Worm (Caenorhabditis elegans) whole organism, L3 larva: ENCODE data around the gene M88.4.

ENCODE experiments used
- R02D3.7 ChIP-seq: fragments of 150-350 bp; optimal IDR thresholded peaks from 2 replicates; lab custom pipeline; 2014; ENCODE audit warnings: missing biosample characterization, missing genetic modification characterization
- ZK546.5 ChIP-seq: sonication (generic microtip); optimal IDR thresholded peaks from 2 replicates; lab custom pipeline; 2017; ENCODE audit warnings: missing biosample characterization, missing genetic modification characterization
- aly-2 ChIP-seq: fragments of 150-350 bp; optimal IDR thresholded peaks from 2 replicates; lab custom pipeline; 2014; ENCODE audit warnings: missing biosample characterization, missing genetic modification characterization
- ama-1 ChIP-seq: fragments of 150-350 bp; optimal IDR thresholded peaks from 2 replicates; lab custom pipeline; 2018
- ceh-16 ChIP-seq: sonication (generic microtip); optimal IDR thresholded peaks from 2 replicates; lab custom pipeline; 2017; ENCODE audit warnings: missing biosample characterization, missing genetic modification characterization
- ceh-28 ChIP-seq: fragments of 150-350 bp; optimal IDR thresholded peaks from 2 replicates; lab custom pipeline; 2014; ENCODE audit warnings: missing biosample characterization, missing genetic modification reagents, missing genetic modification characterization
- ceh-82 ChIP-seq: fragments of 150-350 bp; optimal IDR thresholded peaks from 2 replicates; lab custom pipeline; 2014; ENCODE audit warnings: missing biosample characterization, missing genetic modification characterization
- ceh-9 ChIP-seq: sonication (generic microtip); optimal IDR thresholded peaks from 2 replicates; lab custom pipeline; 2018; ENCODE audit warnings: missing biosample characterization, missing genetic modification characterization
- daf-12 ChIP-seq: fragments of 150-350 bp; optimal IDR thresholded peaks from 2 replicates; lab custom pipeline; 2014; ENCODE audit warnings: missing biosample characterization, missing genetic modification reagents, missing genetic modification characterization
- egl-27 ChIP-seq: sonication (generic microtip); optimal IDR thresholded peaks from 4 replicates; lab custom pipeline; 2017; ENCODE audit warnings: missing biosample characterization, missing genetic modification reagents, missing genetic modification characterization
- egl-5 ChIP-seq: fragments of 150-350 bp; optimal IDR thresholded peaks from 2 replicates; lab custom pipeline; 2017; ENCODE audit warnings: missing biosample characterization, missing genetic modification reagents, missing genetic modification characterization, inconsistent platforms
- elt-1 ChIP-seq: fragments of 150-350 bp; optimal IDR thresholded peaks from 2 replicates; lab custom pipeline; 2014; ENCODE audit warnings: missing biosample characterization, missing genetic modification characterization
- elt-2 ChIP-seq: sonication (generic microtip); optimal IDR thresholded peaks from 2 replicates; lab custom pipeline; 2016; ENCODE audit warnings: missing genetic modification reagents, mild to moderate bottlenecking, missing genetic modification characterization, missing compliant biosample characterization
- elt-3 ChIP-seq, 3 experiments: fragments of 150-350 bp in 1 of 3; sonication (generic microtip) in 2 of 3; optimal IDR thresholded peaks; 2 replicates in 2 of 3; 4 replicates in 1 of 3; lab custom pipeline; 2014 to 2017; ENCODE audit warnings: missing biosample characterization in 3 of 3, missing genetic modification characterization in 3 of 3
- eor-1 ChIP-seq, 2 experiments: fragments of 150-350 bp; optimal IDR thresholded peaks; 2 replicates each; lab custom pipeline; 2014 to 2018; ENCODE audit warnings: missing biosample characterization in 2 of 2, missing genetic modification characterization in 2 of 2
- fkh-10 ChIP-seq: sonication (generic microtip); optimal IDR thresholded peaks from 2 replicates; lab custom pipeline; 2017; ENCODE audit warnings: missing biosample characterization, missing genetic modification reagents, missing genetic modification characterization
- fkh-2 ChIP-seq: fragments of 150-350 bp; optimal IDR thresholded peaks from 2 replicates; lab custom pipeline; 2014; ENCODE audit warnings: missing biosample characterization, missing genetic modification reagents, missing genetic modification characterization
- fos-1 ChIP-seq: fragments of 150-350 bp; optimal IDR thresholded peaks from 2 replicates; lab custom pipeline; 2014; ENCODE audit warnings: missing biosample characterization, missing genetic modification characterization
- hmg-11 ChIP-seq: sonication (generic microtip); optimal IDR thresholded peaks from 2 replicates; lab custom pipeline; 2016; ENCODE audit warnings: missing genetic modification characterization, missing compliant biosample characterization
- jun-1 ChIP-seq: fragments of 150-350 bp; optimal IDR thresholded peaks from 2 replicates; lab custom pipeline; 2014; ENCODE audit warnings: missing biosample characterization, missing genetic modification reagents, missing genetic modification characterization
- lin-15B ChIP-seq: fragments of 150-350 bp; optimal IDR thresholded peaks from 2 replicates; lab custom pipeline; 2014; ENCODE audit warnings: missing biosample characterization, missing genetic modification characterization
- lin-39 ChIP-seq: fragments of 150-350 bp; optimal IDR thresholded peaks from 2 replicates; lab custom pipeline; 2018; ENCODE audit warnings: missing biosample characterization, missing genetic modification reagents, missing genetic modification characterization
- lsy-12 ChIP-seq: sonication (generic microtip); optimal IDR thresholded peaks from 2 replicates; lab custom pipeline; 2016; ENCODE audit warnings: mild to moderate bottlenecking, missing genetic modification characterization, missing compliant biosample characterization
- mdl-1 ChIP-seq: fragments of 150-350 bp; optimal IDR thresholded peaks from 2 replicates; lab custom pipeline; 2014; ENCODE audit warnings: missing biosample characterization, missing genetic modification characterization
- mml-1 ChIP-seq: fragments of 150-350 bp; sonication (generic microtip); optimal IDR thresholded peaks from 3 replicates; lab custom pipeline; 2014; ENCODE audit warnings: missing biosample characterization, missing genetic modification characterization
- nfya-1 ChIP-seq: sonication (generic microtip); optimal IDR thresholded peaks from 2 replicates; lab custom pipeline; 2017; ENCODE audit warnings: missing genetic modification characterization, mild to moderate bottlenecking, missing compliant biosample characterization, antibody characterized with exemption, moderate library complexity; ENCODE audit not compliant: insufficient read depth
- nhr-11 ChIP-seq: fragments of 150-350 bp; optimal IDR thresholded peaks from 2 replicates; lab custom pipeline; 2014; ENCODE audit warnings: missing biosample characterization, missing genetic modification characterization
- nhr-12 ChIP-seq: fragments of 150-350 bp; optimal IDR thresholded peaks from 2 replicates; lab custom pipeline; 2014; ENCODE audit warnings: missing biosample characterization, missing genetic modification characterization
- nhr-23 ChIP-seq: fragments of 150-350 bp; optimal IDR thresholded peaks from 2 replicates; lab custom pipeline; 2014; ENCODE audit warnings: missing biosample characterization, missing genetic modification reagents, missing genetic modification characterization
- nhr-237 ChIP-seq: fragments of 150-350 bp; optimal IDR thresholded peaks from 2 replicates; lab custom pipeline; 2014; ENCODE audit warnings: missing biosample characterization, missing genetic modification characterization
- nhr-25 ChIP-seq: sonication (generic microtip); optimal IDR thresholded peaks from 2 replicates; lab custom pipeline; 2017; ENCODE audit warnings: missing biosample characterization, missing genetic modification characterization
- nhr-28 ChIP-seq: fragments of 150-350 bp; optimal IDR thresholded peaks from 2 replicates; lab custom pipeline; 2014; ENCODE audit warnings: missing biosample characterization, missing genetic modification characterization
- nhr-43 ChIP-seq: sonication (generic microtip); optimal IDR thresholded peaks from 2 replicates; lab custom pipeline; 2016; ENCODE audit warnings: mild to moderate bottlenecking, missing genetic modification characterization, missing compliant biosample characterization; ENCODE audit not compliant: poor library complexity, severe bottlenecking
- nhr-67 ChIP-seq: fragments of 150-350 bp; optimal IDR thresholded peaks from 2 replicates; lab custom pipeline; 2014; ENCODE audit warnings: missing biosample characterization, missing genetic modification characterization
- nhr-76 ChIP-seq: fragments of 150-350 bp; sonication (generic microtip); optimal IDR thresholded peaks from 5 replicates; lab custom pipeline; 2014; ENCODE audit warnings: missing biosample characterization, missing genetic modification characterization
- nhr-77 ChIP-seq: fragments of 150-350 bp; optimal IDR thresholded peaks from 2 replicates; lab custom pipeline; 2014; ENCODE audit warnings: missing biosample characterization, missing genetic modification characterization
- pha-4 ChIP-seq: fragments of 150-350 bp; optimal IDR thresholded peaks from 2 replicates; lab custom pipeline; 2014; ENCODE audit warnings: missing biosample characterization, missing genetic modification reagents, missing genetic modification characterization
- pqm-1 ChIP-seq: fragments of 150-350 bp; optimal IDR thresholded peaks from 2 replicates; lab custom pipeline; 2017; ENCODE audit warnings: missing biosample characterization, missing genetic modification characterization, inconsistent platforms
- sea-2 ChIP-seq: fragments of 150-350 bp; sonication (generic microtip); optimal IDR thresholded peaks from 4 replicates; lab custom pipeline; 2014; ENCODE audit warnings: missing biosample characterization, missing genetic modification reagents, missing genetic modification characterization
- skn-1 ChIP-seq: fragments of 150-350 bp; optimal IDR thresholded peaks from 2 replicates; lab custom pipeline; 2014; ENCODE audit warnings: missing biosample characterization, missing genetic modification characterization
- snpc-4 ChIP-seq: fragments of 150-350 bp; optimal IDR thresholded peaks from 2 replicates; lab custom pipeline; 2014; ENCODE audit warnings: missing biosample characterization, missing genetic modification characterization
- tbx-2 ChIP-seq: sonication (generic microtip); optimal IDR thresholded peaks from 2 replicates; lab custom pipeline; 2016; ENCODE audit warnings: mild to moderate bottlenecking, missing genetic modification characterization, missing compliant biosample characterization
- unc-39 ChIP-seq: sonication (generic microtip); optimal IDR thresholded peaks from 4 replicates; lab custom pipeline; 2017; ENCODE audit warnings: missing biosample characterization, missing genetic modification characterization
- unc-62 ChIP-seq: fragments of 150-350 bp; sonication (generic microtip); optimal IDR thresholded peaks from 4 replicates; lab custom pipeline; 2014; ENCODE audit warnings: missing biosample characterization, missing genetic modification reagents, missing genetic modification characterization
- zag-1 ChIP-seq: fragments of 150-350 bp; optimal IDR thresholded peaks from 2 replicates; lab custom pipeline; 2014; ENCODE audit warnings: missing biosample characterization, missing genetic modification characterization
- ztf-11 ChIP-seq: fragments of 150-350 bp; optimal IDR thresholded peaks from 2 replicates; lab custom pipeline; 2014; ENCODE audit warnings: missing biosample characterization, missing genetic modification characterization
- ztf-4 ChIP-seq: fragments of 150-350 bp; optimal IDR thresholded peaks from 2 replicates; lab custom pipeline; 2014; ENCODE audit warnings: missing biosample characterization, missing genetic modification characterization

M88.4 gene

DNA sequence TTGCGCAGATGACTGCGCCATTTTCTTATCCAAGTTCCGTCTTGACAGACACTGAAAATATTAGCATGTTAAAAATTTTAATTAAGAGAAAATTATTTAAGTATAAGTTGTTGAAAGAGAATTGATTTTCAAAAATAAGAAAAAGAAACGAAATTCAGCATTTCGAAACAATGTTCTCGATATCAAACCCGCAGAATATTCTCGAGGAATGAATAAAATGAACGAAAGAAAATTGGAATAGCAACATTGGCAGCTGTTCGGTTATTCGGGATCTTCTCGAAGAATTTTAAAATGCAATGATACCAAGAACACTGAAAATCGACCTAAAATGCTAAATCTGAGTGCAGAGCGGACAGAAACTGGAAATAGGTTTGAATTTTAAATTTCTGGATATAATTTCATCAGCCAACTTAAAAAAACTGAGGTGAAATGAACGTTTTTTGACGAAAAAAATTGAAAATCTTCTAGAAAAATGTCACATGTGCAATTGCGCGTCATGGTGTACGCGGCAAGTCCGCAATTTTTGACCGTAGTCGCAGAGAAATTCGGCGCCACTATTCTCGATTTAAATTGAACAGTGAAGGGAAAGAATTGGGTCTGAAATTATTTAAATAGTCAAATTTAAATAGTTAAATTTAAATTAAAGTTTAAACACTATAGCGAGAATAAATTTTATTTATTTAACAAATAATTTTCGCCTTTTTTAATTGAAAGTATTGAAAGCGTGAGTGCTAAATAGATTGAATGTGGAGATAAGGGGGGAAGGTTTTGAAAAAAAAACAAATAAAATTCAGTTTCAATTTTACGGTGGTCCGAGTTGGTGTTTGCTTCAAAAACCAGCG is 40.6 kb upstream of the M88.4 start, which contains the start of the genes cct-5 and F25F2.1:
TSS of gene cct-5 (minus strand) at position 51 of the 842 bp plus-strand sequence.
TSS of gene F25F2.1 (plus strand) at position 792 of the 842 bp plus-strand sequence.
- TF ChIP-seq ZK546.5 (tag; lab: Kevin White, UChicago) (no peak), R02D3.7 (no peak), lin-39 (peak; percentile 30), pqm-1 (no peak), nhr-67 (tag; lab: Kevin White, UChicago) (no peak), ceh-82 (tag; lab: Kevin White, UChicago) (no peak), nhr-11 (no peak), ceh-28 (tag; lab: Kevin White, UChicago) (no peak), elt-3 (tag; optimal IDR thresholded peaks at IDR 0.05; lab: Kevin White, UChicago) (no peak), ama-1 (lab: Kevin White, UChicago) (peak; percentile 52), tbx-2 (no peak), pha-4 (tag; lab: Kevin White, UChicago) (peak; percentile 80), egl-5 (peak; percentile 14), ztf-11 (tag; lab: Kevin White, UChicago) (no peak), unc-62 (GFP tag; lab: Kevin White, UChicago) (no peak), skn-1 (tag; lab: Kevin White, UChicago) (no peak), aly-2 (tag; lab: Kevin White, UChicago) (no peak), nfya-1 (peak; percentile 79), nhr-237 (tag; lab: Kevin White, UChicago) (no peak), mml-1 (no peak), fkh-2 (tag; lab: Kevin White, UChicago) (no peak), nhr-28 (no peak), eor-1 (tag; optimal IDR thresholded peaks at IDR 0.05; lab: Kevin White, UChicago) (no peak), egl-27 (tag; lab: Kevin White, UChicago) (no peak), nhr-23 (tag; lab: Kevin White, UChicago) (peak; percentile 18), nhr-25 (peak; percentile 25), snpc-4 (tag; lab: Kevin White, UChicago) (peak; percentile 69), hmg-11 (tag; lab: Kevin White, UChicago) (peak; percentile 72), fos-1 (tag; lab: Kevin White, UChicago) (no peak), daf-12 (no peak), nhr-76 (tag; lab: Kevin White, UChicago) (no peak), elt-2 (tag; lab: Kevin White, UChicago) (peak; percentile 36), zag-1 (tag; lab: Kevin White, UChicago) (no peak), elt-1 (tag; lab: Kevin White, UChicago) (peak; percentile 39), lsy-12 (tag; lab: Kevin White, UChicago) (no peak), unc-39 (tag; lab: Kevin White, UChicago) (no peak), ceh-16 (no peak), fkh-10 (GFP tag; lab: Kevin White, UChicago) (no peak), sea-2 (GFP tag; lab: Kevin White, UChicago) (no peak), nhr-12 (tag; lab: Kevin White, UChicago) (no peak), jun-1 (tag; lab: Kevin White, UChicago) (no peak), ceh-9 (tag; lab: Kevin White, UChicago) (no peak), mdl-1 (tag; lab: Kevin White, UChicago) (no peak), lin-15B (tag; lab: Kevin White, UChicago) (peak; percentile 53), nhr-77 (tag; lab: Kevin White, UChicago) (no peak), nhr-43 (tag; lab: Kevin White, UChicago) (no peak), ztf-4 (tag; lab: Kevin White, UChicago) (no peak)
